Worm (Caenorhabditis elegans): ENCODE results near the gene K02F3.2.

Gene K02F3.2

DNA sequence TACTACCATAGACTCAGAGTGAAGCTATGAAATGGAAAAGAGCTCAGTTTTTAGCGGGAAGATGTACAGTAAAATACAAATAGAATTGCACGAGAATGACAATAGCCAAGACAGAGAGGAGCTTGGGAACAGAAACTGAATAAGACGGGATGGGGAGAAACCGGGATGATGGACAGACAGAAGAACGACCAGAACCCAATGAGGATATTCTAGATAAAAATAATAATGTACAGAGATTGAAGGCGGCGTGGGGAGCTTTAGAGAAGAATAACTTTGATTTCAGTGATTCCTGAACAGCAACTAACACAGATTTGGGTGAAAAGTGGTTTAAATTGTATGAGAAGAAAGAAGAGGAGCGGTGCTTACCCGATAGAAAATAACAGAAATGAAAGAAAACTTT lies 35.8 kb downstream of the K02F3.2 start:
- TF ChIP-seq elt-3 (tag; optimal IDR thresholded peaks at IDR 0.05): no peak
- TF ChIP-seq efl-1 (optimal IDR thresholded peaks at IDR 0.05): no peak
- TF ChIP-seq efl-1 (GFP tag; optimal IDR thresholded peaks at IDR 0.05 in 1 of 2): peak in 1 of 2 experiments; percentile 23

DNA sequence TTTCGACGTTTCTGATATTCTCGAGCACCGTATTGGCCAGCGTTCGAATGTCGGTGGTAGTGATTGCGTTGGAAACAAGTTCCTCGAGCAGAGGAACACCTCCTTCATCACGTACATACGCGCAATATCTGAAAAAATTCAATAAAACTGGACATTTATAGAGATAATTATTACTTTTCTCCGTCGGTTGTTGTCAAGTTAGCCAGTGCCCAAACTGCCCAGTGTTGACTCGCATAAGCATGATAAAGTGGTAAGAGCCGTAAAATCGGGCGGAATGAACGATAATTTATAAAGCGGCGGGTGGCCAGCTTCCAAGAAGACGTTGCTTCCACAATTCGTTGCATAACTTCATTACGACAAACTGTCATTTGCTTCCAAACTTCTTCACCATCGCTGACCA lies 38.0 kb downstream of the K02F3.2 start:
- TF ChIP-seq efl-1 (optimal IDR thresholded peaks at IDR 0.05): no peak
- peak in 1 of 2 experiments; percentile 90 for TF ChIP-seq efl-1 (GFP tag; optimal IDR thresholded peaks at IDR 0.05 in 1 of 2)
- TF ChIP-seq lin-15B (tag; optimal IDR thresholded peaks at IDR 0.05): no peak
- TF ChIP-seq pax-3 (tag; optimal IDR thresholded peaks at IDR 0.05): no peak

ce11 chrIII:886726-887125 lies 41.1 kb downstream of the K02F3.2 start, which contains the start of gene zer-1:
TSS of gene zer-1 (minus strand) at chrIII:886793.
- TF ChIP-seq mab-9 (GFP tag; IDR thresholded peaks at IDR 0.05) (no peak), elt-3 (tag; optimal IDR thresholded peaks at IDR 0.05) (peak in 1 of 6 experiments; percentile 5), unc-130 (tag; optimal IDR thresholded peaks at IDR 0.05) (no peak), blmp-1 (tag; optimal IDR thresholded peaks at IDR 0.05) (peak; percentile 98), nhr-85 (tag) (peak; percentile 8), hpl-2 (GFP tag; optimal IDR thresholded peaks at IDR 0.05) (no peak)

DNA sequence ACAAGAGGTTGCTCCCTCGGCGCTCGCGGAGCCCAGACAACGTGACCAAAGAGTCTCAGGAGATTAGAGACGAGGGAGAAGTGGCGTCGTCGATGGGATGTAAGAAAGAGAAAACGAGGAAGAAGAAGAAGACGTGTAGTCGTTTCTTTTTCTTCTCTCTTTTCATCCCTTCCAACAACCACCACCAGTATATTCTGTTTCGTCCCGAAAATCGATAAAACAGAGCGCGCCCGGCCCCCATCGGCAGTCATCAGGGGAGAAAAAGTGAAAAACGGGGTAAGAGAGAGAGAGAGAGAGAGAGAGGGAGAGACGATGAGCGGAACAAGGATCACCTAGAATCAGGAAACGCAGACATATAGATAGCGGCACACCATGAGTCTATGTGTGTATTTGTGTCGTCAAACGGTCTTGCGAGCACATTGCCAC lies 42.2 kb downstream of the K02F3.2 start:
- TF ChIP-seq nhr-237 (tag; optimal IDR thresholded peaks at IDR 0.05) (no peak), fos-1 (tag; optimal IDR thresholded peaks at IDR 0.05) (peak; percentile 26), tbx-2 (tag; optimal IDR thresholded peaks at IDR 0.05) (peak; percentile 77), zag-1 (tag; optimal IDR thresholded peaks at IDR 0.05) (peak; percentile 44), nhr-77 (tag; optimal IDR thresholded peaks at IDR 0.05) (peak; percentile 40), mab-9 (GFP tag; IDR thresholded peaks at IDR 0.05) (peak; percentile 48; the same call in 1 of the 2 replicates), aly-2 (tag; optimal IDR thresholded peaks at IDR 0.05) (peak; percentile 60), lin-13 (GFP tag; optimal IDR thresholded peaks at IDR 0.05) (no peak), efl-1 (optimal IDR thresholded peaks at IDR 0.05) (peak; percentile 63 to 74), efl-1 (GFP tag; optimal IDR thresholded peaks at IDR 0.05 in 1 of 2) (peak; percentile 12 to 93), ceh-88 (GFP tag; IDR thresholded peaks at IDR 0.05) (no peak; the same call in 1 of the 2 replicates), unc-130 (tag; optimal IDR thresholded peaks at IDR 0.05) (no peak), pag-3 (tag; optimal IDR thresholded peaks at IDR 0.05; ENCODE audit: borderline replicate concordance, insufficient read depth) (no peak), isw-1 (GFP tag; IDR thresholded peaks at IDR 0.05) (peak; percentile 58), unc-62 (GFP tag; optimal IDR thresholded peaks at IDR 0.05) (no peak), irx-1 (tag; optimal IDR thresholded peaks at IDR 0.05) (peak; percentile 37), nhr-12 (tag; optimal IDR thresholded peaks at IDR 0.05) (no peak), Y116A8C.19 (tag; optimal IDR thresholded peaks at IDR 0.05; ENCODE audit: borderline replicate concordance) (no peak), hlh-17 (GFP tag; optimal IDR thresholded peaks at IDR 0.05; ENCODE audit: borderline replicate concordance) (no peak), nhr-84 (tag; optimal IDR thresholded peaks at IDR 0.05) (no peak), lin-39 (tag; optimal IDR thresholded peaks at IDR 0.05) (no peak), ama-1 (optimal IDR thresholded peaks at IDR 0.05) (no peak), mef-2 (tag; optimal IDR thresholded peaks at IDR 0.05) (no peak), ceh-63 (GFP tag; optimal IDR thresholded peaks at IDR 0.05) (peak; percentile 2), F16B12.6 (tag; optimal IDR thresholded peaks at IDR 0.05) (peak; percentile 4), nhr-11 (tag; optimal IDR thresholded peaks at IDR 0.05) (peak; percentile 4), lin-35 (GFP tag; optimal IDR thresholded peaks at IDR 0.05) (peak; percentile 49 to 50), nhr-47 (tag; optimal IDR thresholded peaks at IDR 0.05) (peak; percentile 84), nhr-28 (tag; optimal IDR thresholded peaks at IDR 0.05) (no peak), swsn-7 (tag; optimal IDR thresholded peaks at IDR 0.05) (peak; percentile 86), snpc-4 (tag; optimal IDR thresholded peaks at IDR 0.05) (no peak), egl-27 (tag; optimal IDR thresholded peaks at IDR 0.05) (no peak), nhr-19 (GFP tag; conservative IDR thresholded peaks at IDR 0.05) (peak; percentile 57), grh-1 (GFP tag; IDR thresholded peaks at IDR 0.05) (no peak), ceh-82 (tag; optimal IDR thresholded peaks at IDR 0.05) (peak; percentile 38 to 65 (median 62)), blmp-1 (tag; optimal IDR thresholded peaks at IDR 0.05) (peak; percentile 97), vab-15 (tag; optimal IDR thresholded peaks at IDR 0.05) (no peak), nhr-90 (tag; optimal IDR thresholded peaks at IDR 0.05; ENCODE audit: poor library complexity) (peak; percentile 47), ceh-8 (GFP tag; optimal IDR thresholded peaks at IDR 0.05) (no peak), unc-98 (GFP tag; IDR thresholded peaks at IDR 0.05) (no peak), nhr-85 (tag) (peak; percentile 84), lsy-2 (tag; optimal IDR thresholded peaks at IDR 0.05) (peak; percentile 62 to 76)
